Worm (Caenorhabditis elegans) whole organism, midembryonic: ENCODE data around the gene C54C6.11.

Experiments
- T22C8.4 ChIP-seq: fragments of 200-800 bp; sonication (Bioruptor generic); IDR thresholded peaks from 2 replicates; pipeline ENCODE4 v1.3.6; 2022; ENCODE audit warnings: missing genetic modification characterization, missing compliant biosample characterization
- flt-1 ChIP-seq: fragments of 200-800 bp; sonication (Bioruptor generic); IDR thresholded peaks from 2 replicates; pipeline ENCODE4 v1.3.6; 2022; ENCODE audit warnings: missing genetic modification characterization, missing compliant biosample characterization
- klf-2 ChIP-seq: fragments of 200-800 bp; sonication (Bioruptor generic); conservative IDR thresholded peaks from 2 replicates; pipeline ENCODE4 v1.3.6; 2022; ENCODE audit warnings: missing genetic modification reagents, missing genetic modification characterization, missing compliant biosample characterization
- med-1 ChIP-seq: sonication (generic microtip); optimal IDR thresholded peaks from 2 replicates; lab custom pipeline; 2017; ENCODE audit warnings: missing genetic modification characterization, mild to moderate bottlenecking, missing compliant biosample characterization, antibody characterized with exemption, missing genetic modification reagents; ENCODE audit not compliant: insufficient read depth
- ref-1 ChIP-seq: fragments of 200-800 bp; sonication (Bioruptor generic); conservative IDR thresholded peaks from 2 replicates; pipeline ENCODE4 v1.3.6; 2022; ENCODE audit warnings: missing genetic modification reagents, missing genetic modification characterization, missing compliant biosample characterization
- tab-1 ChIP-seq: fragments of 200-800 bp; sonication (Bioruptor generic); IDR thresholded peaks from 2 replicates; pipeline ENCODE4 v1.3.6; 2022; ENCODE audit warnings: missing genetic modification characterization, missing compliant biosample characterization
- ztf-23 ChIP-seq: fragments of 200-800 bp; sonication (Bioruptor generic); IDR thresholded peaks from 2 replicates; pipeline ENCODE4 v1.3.6; 2022; ENCODE audit warnings: missing genetic modification reagents, missing genetic modification characterization, missing compliant biosample characterization
- ztf-29 ChIP-seq: fragments of 200-800 bp; sonication (Bioruptor generic); IDR thresholded peaks from 2 replicates; pipeline ENCODE4 v1.3.6; 2022; ENCODE audit warnings: missing genetic modification reagents, missing genetic modification characterization, missing compliant biosample characterization

- TF ChIP-seq flt-1, result no peak
- TF ChIP-seq ref-1 (GFP tag; lab: Robert Waterston, UW), result no peak
- TF ChIP-seq tab-1, result no peak
- TF ChIP-seq ztf-29 (GFP tag; lab: Robert Waterston, UW), result no peak
- no peak for TF ChIP-seq klf-2
- TF ChIP-seq med-1 (GFP tag; lab: Kevin White, UChicago), result no peak
- no peak for TF ChIP-seq ztf-23
- TF ChIP-seq T22C8.4 (GFP tag; lab: Robert Waterston, UW), result no peak
Observed at ce11 chrIII:3519505-3519904, 28.6 kb upstream of the C54C6.11 start, which contains the start of gene hmit-1.3.
